Fruit fly (Drosophila melanogaster): ENCODE data around the gene Cyp4ac3.
A peak's percentile ranks its signal among the peaks of the same experiment; 100 is the strongest.

Gene Cyp4ac3

dm6 chr2L:5314630-5315159, 46.4 kb downstream of the Cyp4ac3 start, which contains the start of gene CG14024:
Gene CG14024 (minus strand): TSS chr2L:5314895.
- TF ChIP-seq dsf (GFP tag; optimal IDR thresholded peaks at IDR 0.05; ENCODE audit: borderline replicate concordance) = no peak
- peak; percentile 28 for TF ChIP-seq Dif (GFP tag; optimal IDR thresholded peaks at IDR 0.05; ENCODE audit: partially characterized antibody)

All from whole organism, wandering third instar larva.